Worm (Caenorhabditis elegans): ENCODE measurements around the gene R74.8.

Gene R74.8

ce11 chrIII:4227363-4227762 is 21.3 kb downstream of the R74.8 start (continued):
- TF ChIP-seq egl-27 (tag; optimal IDR thresholded peaks at IDR 0.05) (no peak), mep-1 (tag; optimal IDR thresholded peaks at IDR 0.05) (no peak)

ce11 chrIII:4228008-4228407 is 21.9 kb downstream of the R74.8 start, which contains the start of gene mpk-1:
Gene mpk-1, minus strand, starts transcription at chrIII:4228108.
- no peak for TF ChIP-seq mxl-2 (GFP tag; conservative IDR thresholded peaks at IDR 0.05)
- no peak for TF ChIP-seq nhr-102 (tag; optimal IDR thresholded peaks at IDR 0.05)
- TF ChIP-seq zip-2 (tag; optimal IDR thresholded peaks at IDR 0.05), result no peak
- no peak for TF ChIP-seq nhr-28 (tag; optimal IDR thresholded peaks at IDR 0.05)
- TF ChIP-seq attf-4 (tag; optimal IDR thresholded peaks at IDR 0.05), result no peak
- no peak for TF ChIP-seq nhr-111 (GFP tag; optimal IDR thresholded peaks at IDR 0.05)
- no peak for TF ChIP-seq cey-2 (tag; optimal IDR thresholded peaks at IDR 0.05; ENCODE audit: borderline replicate concordance, insufficient read depth)
- TF ChIP-seq ceh-32 (tag; optimal IDR thresholded peaks at IDR 0.05; ENCODE audit: poor library complexity), result no peak
- no peak for TF ChIP-seq daf-8 (GFP tag; IDR thresholded peaks at IDR 0.05)
- no peak for TF ChIP-seq F26F4.8 (GFP tag; conservative IDR thresholded peaks at IDR 0.05)
- no peak for TF ChIP-seq madf-9 (GFP tag; conservative IDR thresholded peaks at IDR 0.05)
- no peak for TF ChIP-seq F44E2.7 (GFP tag; IDR thresholded peaks at IDR 0.05)
- no peak for TF ChIP-seq egl-43 (GFP tag; IDR thresholded peaks at IDR 0.05)
- no peak for TF ChIP-seq ceh-62 (tag; optimal IDR thresholded peaks at IDR 0.05)
- TF ChIP-seq T20F7.1 (GFP tag; optimal IDR thresholded peaks at IDR 0.05), result no peak
- no peak for TF ChIP-seq hmg-1.1 (GFP tag; IDR thresholded peaks at IDR 0.05)
- TF ChIP-seq dve-1 (tag; optimal IDR thresholded peaks at IDR 0.05; ENCODE audit: insufficient read depth), result no peak
- TF ChIP-seq nhr-10 (tag; optimal IDR thresholded peaks at IDR 0.05), result no peak
- TF ChIP-seq arid-1 (GFP tag; conservative IDR thresholded peaks at IDR 0.05), result no peak
- TF ChIP-seq unc-62 (GFP tag; optimal IDR thresholded peaks at IDR 0.05 in 1 of 2), result no peak
- TF ChIP-seq unc-62 (tag; optimal IDR thresholded peaks at IDR 0.05), result no peak

ce11 chrIII:4228841-4229240 is 22.8 kb downstream of the R74.8 start, which contains the start of gene F43C1.5:
Gene F43C1.5, plus strand, starts transcription at chrIII:4229141.
- peak; percentile 2 for TF ChIP-seq aha-1 (tag)
- no peak for TF ChIP-seq fos-1 (tag; optimal IDR thresholded peaks at IDR 0.05)

ce11 chrIII:4230092-4230491 is 24.0 kb downstream of the R74.8 start:
- TF ChIP-seq lsy-2 (tag; optimal IDR thresholded peaks at IDR 0.05) (peak in 1 of 2 experiments; percentile 27), unc-130 (GFP tag; optimal IDR thresholded peaks at IDR 0.05) (peak; percentile 18), snpc-4 (tag; optimal IDR thresholded peaks at IDR 0.05) (no peak)

- TF ChIP-seq unc-62 (GFP tag; optimal IDR thresholded peaks at IDR 0.05 in 1 of 2) (peak in 1 of 2 experiments; percentile 93), unc-62 (tag; optimal IDR thresholded peaks at IDR 0.05) (no peak), gei-8 (GFP tag; optimal IDR thresholded peaks at IDR 0.05) (no peak)
These were observed 25.3 kb downstream of the R74.8 start for ce11 chrIII:4231372-4231771.

- TF ChIP-seq aha-1 (tag), result peak; percentile 90
- TF ChIP-seq F10B5.3 (tag; optimal IDR thresholded peaks at IDR 0.05), result no peak
- no peak for TF ChIP-seq hlh-11 (tag; optimal IDR thresholded peaks at IDR 0.05)
These were observed 26.8 kb downstream of the R74.8 start, which contains the start of gene nhr-20 for ce11 chrIII:4232811-4233269. Gene nhr-20, minus strand, starts transcription at chrIII:4233219.
